Fruit fly (Drosophila melanogaster) whole organism, embryonic: ENCODE results near the gene CG43797.

Experiments
- Asciz ChIP-seq: fragments of 200-800 bp; sonication (Bioruptor generic); optimal IDR thresholded peaks from 2 replicates; lab custom pipeline; 2017; ENCODE audit warnings: missing biosample characterization, mild to moderate bottlenecking, missing genetic modification characterization, missing genetic modification reagents
- C15 ChIP-seq: fragments of 200-800 bp; sonication (Bioruptor generic); IDR thresholded peaks from 3 replicates; pipeline ENCODE4 v1.3.6; 2022; ENCODE audit warnings: missing biosample characterization, missing genetic modification characterization
- CG11085 ChIP-seq: fragments of 200-800 bp; sonication (Bioruptor generic); IDR thresholded peaks from 2 replicates; pipeline ENCODE4 v1.3.6; 2022; ENCODE audit warnings: missing biosample characterization, missing genetic modification characterization
- CG11398 ChIP-seq: fragments of 200-800 bp; sonication (Bioruptor generic); optimal IDR thresholded peaks from 2 replicates; lab custom pipeline; 2016; ENCODE audit warnings: missing biosample characterization, missing genetic modification characterization
- CG12299 ChIP-seq: fragments of 200-800 bp; sonication (Bioruptor generic); optimal IDR thresholded peaks from 2 replicates; lab custom pipeline; 2018; ENCODE audit warnings: missing biosample characterization, mild to moderate bottlenecking, missing genetic modification characterization
- CG1233 ChIP-seq: fragments of 200-800 bp; sonication (Bioruptor generic); optimal IDR thresholded peaks from 4 replicates; lab custom pipeline; 2018; ENCODE audit warnings: missing biosample characterization, mild to moderate bottlenecking, missing genetic modification characterization
- CG12659 ChIP-seq: fragments of 200-800 bp; sonication (Bioruptor generic); optimal IDR thresholded peaks from 3 replicates; lab custom pipeline; 2017; ENCODE audit warnings: mild to moderate bottlenecking, missing biosample characterization, missing genetic modification reagents, missing genetic modification characterization
- CG13123 ChIP-seq: fragments of 200-800 bp; sonication (Bioruptor generic); optimal IDR thresholded peaks from 2 replicates; lab custom pipeline; 2016; ENCODE audit warnings: missing biosample characterization, missing genetic modification characterization
- CG14965 ChIP-seq: fragments of 200-800 bp; sonication (Bioruptor generic); optimal IDR thresholded peaks from 2 replicates; lab custom pipeline; 2016; ENCODE audit warnings: missing biosample characterization, missing genetic modification characterization, borderline replicate concordance
- CG15269 ChIP-seq: fragments of 200-800 bp; sonication (Bioruptor generic); optimal IDR thresholded peaks from 2 replicates; lab custom pipeline; 2018; ENCODE audit warnings: missing biosample characterization, mild to moderate bottlenecking, missing genetic modification characterization, moderate library complexity
- CG1602 ChIP-seq: fragments of 200-800 bp; sonication (Bioruptor generic); optimal IDR thresholded peaks from 3 replicates; lab custom pipeline; 2016; ENCODE audit warnings: missing biosample characterization, missing genetic modification characterization
- CG16815 ChIP-seq: fragments of 200-800 bp; sonication (Bioruptor generic); optimal IDR thresholded peaks from 3 replicates; lab custom pipeline; 2017; ENCODE audit warnings: missing biosample characterization, mild to moderate bottlenecking, missing genetic modification characterization
- CG17361 ChIP-seq: fragments of 200-800 bp; sonication (Bioruptor generic); IDR thresholded peaks from 3 replicates; pipeline ENCODE4 v1.3.6; 2022; ENCODE audit warnings: missing biosample characterization, missing genetic modification characterization
- CG1792 ChIP-seq: fragments of 200-800 bp; sonication (Bioruptor generic); optimal IDR thresholded peaks from 2 replicates; lab custom pipeline; 2016; ENCODE audit warnings: missing biosample characterization, missing genetic modification characterization
- CG18764 ChIP-seq: fragments of 200-800 bp; sonication (Bioruptor generic); optimal IDR thresholded peaks from 3 replicates; lab custom pipeline; 2016; ENCODE audit warnings: missing biosample characterization, missing genetic modification characterization
- CG30020 ChIP-seq: fragments of 200-800 bp; optimal IDR thresholded peaks from 2 replicates; lab custom pipeline; 2019; ENCODE audit warnings: missing biosample characterization, mild to moderate bottlenecking, missing genetic modification characterization, moderate library complexity
- CG3163 ChIP-seq: fragments of 200-800 bp; sonication (Bioruptor generic); optimal IDR thresholded peaks from 3 replicates; lab custom pipeline; 2016; ENCODE audit warnings: missing biosample characterization, missing genetic modification characterization
- CG4282 ChIP-seq: fragments of 200-800 bp; sonication (Bioruptor generic); optimal IDR thresholded peaks from 2 replicates; lab custom pipeline; 2016; ENCODE audit warnings: missing biosample characterization, missing genetic modification characterization
- CG43689 ChIP-seq: fragments of 200-800 bp; sonication (Bioruptor generic); IDR thresholded peaks from 2 replicates; pipeline ENCODE4 v1.3.6; 2022; ENCODE audit warnings: missing biosample characterization, missing genetic modification characterization
- CG4424 ChIP-seq: fragments of 200-800 bp; sonication (Bioruptor generic); optimal IDR thresholded peaks from 3 replicates; lab custom pipeline; 2016; ENCODE audit warnings: missing biosample characterization, missing genetic modification characterization
- CG7357 ChIP-seq: fragments of 200-800 bp; sonication (Bioruptor generic); IDR thresholded peaks from 3 replicates; pipeline ENCODE4 v1.3.6; 2022; ENCODE audit warnings: missing biosample characterization, missing genetic modification characterization
- CG8924 ChIP-seq: fragments of 200-800 bp; optimal IDR thresholded peaks from 3 replicates; lab custom pipeline; 2019; ENCODE audit warnings: missing biosample characterization, mild to moderate bottlenecking, missing genetic modification characterization, moderate library complexity
- CTCF ChIP-seq: fragments of 200-800 bp; sonication (Bioruptor generic); optimal IDR thresholded peaks from 2 replicates; lab custom pipeline; 2017; ENCODE audit warnings: missing biosample characterization, mild to moderate bottlenecking, missing genetic modification characterization, moderate library complexity
- Deaf1 ChIP-seq: fragments of 200-800 bp; optimal IDR thresholded peaks from 3 replicates; lab custom pipeline; 2019; ENCODE audit warnings: missing biosample characterization, mild to moderate bottlenecking, missing genetic modification characterization, moderate library complexity
- E2f1 ChIP-seq: fragments of 200-800 bp; sonication (Bioruptor generic); IDR thresholded peaks from 2 replicates; pipeline ENCODE4 v1.3.6; 2022; ENCODE audit warnings: missing biosample characterization, missing genetic modification characterization
- H15 ChIP-seq: fragments of 200-800 bp; sonication (Bioruptor generic); IDR thresholded peaks from 3 replicates; pipeline ENCODE4 v1.3.6; 2022; ENCODE audit warnings: missing biosample characterization, missing genetic modification characterization
- HLH54F ChIP-seq: fragments of 200-800 bp; sonication (Bioruptor generic); optimal IDR thresholded peaks from 3 replicates; lab custom pipeline; 2016; ENCODE audit warnings: missing biosample characterization, missing genetic modification characterization
- HmgZ ChIP-seq: fragments of 200-800 bp; sonication (Bioruptor generic); optimal IDR thresholded peaks from 2 replicates; lab custom pipeline; 2018; ENCODE audit warnings: missing biosample characterization, mild to moderate bottlenecking, missing genetic modification characterization
- Hr78 ChIP-seq, 2 experiments: fragments of 200-800 bp in 1 of 2; fragments of >200 bp in 1 of 2; sonication (Bioruptor generic) in 1 of 2; optimal IDR thresholded peaks; 2 replicates each; lab custom pipeline; 2017 to 2019; ENCODE audit warnings: missing biosample characterization in 2 of 2, missing genetic modification characterization in 2 of 2, mild to moderate bottlenecking in 1 of 2, moderate library complexity in 1 of 2
- Nf-YB ChIP-seq: fragments of 200-800 bp; sonication (Bioruptor generic); optimal IDR thresholded peaks from 3 replicates; lab custom pipeline; 2019; ENCODE audit warnings: missing biosample characterization, mild to moderate bottlenecking, missing genetic modification characterization, moderate library complexity
- TFAM ChIP-seq: fragments of 200-800 bp; sonication (Bioruptor generic); optimal IDR thresholded peaks from 2 replicates; lab custom pipeline; 2017; ENCODE audit warnings: missing biosample characterization, missing genetic modification characterization, inconsistent platforms
- Trl ChIP-seq, 3 experiments: fragments of >200 bp in 2 of 3; fragments of 200-800 bp in 1 of 3; sonication (Bioruptor generic) in 1 of 3; optimal IDR thresholded peaks; 2 replicates in 1 of 3; 3 replicates in 2 of 3; lab custom pipeline; 2016 to 2017; ENCODE audit warnings: missing biosample characterization in 1 of 3, missing genetic modification characterization in 1 of 3
- dm ChIP-seq: fragments of 200-800 bp; sonication (Bioruptor generic); optimal IDR thresholded peaks from 3 replicates; lab custom pipeline; 2016; ENCODE audit warnings: missing biosample characterization, missing genetic modification characterization
- grn ChIP-seq: fragments of 200-800 bp; sonication (Bioruptor generic); optimal IDR thresholded peaks from 3 replicates; lab custom pipeline; 2017; ENCODE audit warnings: missing biosample characterization, missing genetic modification characterization
- hbn ChIP-seq: fragments of 200-800 bp; sonication (Bioruptor generic); IDR thresholded peaks from 2 replicates; pipeline ENCODE4 v1.3.6; 2022; ENCODE audit warnings: missing biosample characterization, missing genetic modification characterization; ENCODE audit not compliant: partially characterized antibody
- mirr ChIP-seq: fragments of 200-800 bp; sonication (Bioruptor generic); optimal IDR thresholded peaks from 3 replicates; lab custom pipeline; 2018; ENCODE audit warnings: missing biosample characterization, mild to moderate bottlenecking, missing genetic modification characterization
- sd ChIP-seq: fragments of 200-800 bp; sonication (Bioruptor generic); optimal IDR thresholded peaks from 3 replicates; lab custom pipeline; 2018; ENCODE audit warnings: missing biosample characterization, mild to moderate bottlenecking, missing genetic modification characterization, moderate library complexity
- sqz ChIP-seq: fragments of 200-800 bp; sonication (Bioruptor generic); optimal IDR thresholded peaks from 3 replicates; lab custom pipeline; 2018; ENCODE audit warnings: missing biosample characterization, mild to moderate bottlenecking, missing genetic modification characterization
- stc ChIP-seq: fragments of 200-800 bp; sonication (Bioruptor generic); IDR thresholded peaks from 2 replicates; pipeline ENCODE4 v1.3.6; 2022; ENCODE audit warnings: missing biosample characterization, missing genetic modification characterization
- z ChIP-seq: fragments of 200-800 bp; sonication (Bioruptor generic); IDR thresholded peaks from 3 replicates; pipeline ENCODE4 v1.3.6; 2022; ENCODE audit warnings: missing biosample characterization, missing genetic modification characterization
- zfh2 ChIP-seq: fragments of 200-800 bp; sonication (Bioruptor generic); optimal IDR thresholded peaks from 2 replicates; lab custom pipeline; 2016; ENCODE audit warnings: missing biosample characterization, missing genetic modification characterization

The CG43797 gene

DNA sequence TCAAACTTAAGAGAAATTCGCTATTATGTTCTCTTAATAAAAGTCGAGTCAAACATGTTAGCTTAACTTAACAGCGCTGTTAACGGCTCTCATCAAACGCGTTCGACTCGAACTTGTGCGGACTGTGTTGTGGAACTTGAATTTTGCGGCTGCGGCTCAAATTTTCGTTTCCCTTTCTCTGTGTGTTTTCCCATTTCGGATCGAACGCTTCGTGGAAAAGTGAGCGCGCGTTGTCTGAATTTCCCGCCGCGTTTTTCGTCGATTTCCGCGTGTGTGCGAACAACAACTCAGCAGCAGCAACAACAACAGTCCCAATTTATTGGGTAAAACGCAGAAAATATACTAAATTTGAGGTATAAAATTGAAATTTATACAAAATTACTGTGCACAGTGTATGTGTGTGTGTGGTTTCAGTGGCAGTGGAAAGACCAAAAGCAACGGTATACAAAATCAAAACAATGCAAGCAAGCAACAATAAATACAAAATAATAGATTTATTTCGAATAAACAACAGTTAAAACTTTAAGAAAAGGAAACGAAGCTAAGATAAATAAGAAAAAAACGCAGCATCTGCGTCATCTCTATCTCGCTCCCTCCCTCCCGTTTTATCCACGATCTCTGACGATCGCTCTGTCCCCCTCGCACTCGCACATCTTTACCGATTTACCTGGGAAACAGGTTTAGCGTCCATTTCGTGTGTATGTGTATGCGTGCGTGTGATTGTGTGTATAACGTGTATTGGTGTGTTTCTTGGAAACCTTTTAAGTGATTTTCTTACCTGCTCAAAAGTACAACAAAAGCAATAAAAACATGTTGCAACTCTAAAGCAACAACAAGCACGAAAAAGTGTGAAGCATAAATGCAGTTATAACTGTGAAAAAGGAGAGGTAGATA is 31.6 kb downstream of the CG43797 start, which contains the start of gene ed (continued):
- TF ChIP-seq CG1602 (GFP tag; lab: Kevin White, UChicago) = no peak
- no peak for TF ChIP-seq CG4282 (GFP tag; lab: Kevin White, UChicago)
- TF ChIP-seq dm (GFP tag; lab: Kevin White, UChicago) = no peak
- peak; percentile 89 for TF ChIP-seq sqz
- peak; percentile 74 for TF ChIP-seq CG3163 (GFP tag; lab: Kevin White, UChicago)
- TF ChIP-seq z (GFP tag; lab: Robert Waterston, UW) = no peak
- no peak for TF ChIP-seq CG15269 (tag; lab: Kevin White, UChicago)
- TF ChIP-seq E2f1 (GFP tag; lab: Robert Waterston, UW) = no peak
- TF ChIP-seq CG4424 = no peak
- TF ChIP-seq CG17361 (GFP tag; lab: Robert Waterston, UW) = no peak
- TF ChIP-seq sd (tag; lab: Kevin White, UChicago) = no peak
- TF ChIP-seq CTCF = no peak
- TF ChIP-seq zfh2 (GFP tag; lab: Kevin White, UChicago) = no peak
- no peak for TF ChIP-seq CG43689 (GFP tag; lab: Robert Waterston, UW)
- peak; percentile 49 for TF ChIP-seq CG8924 (tag; lab: Kevin White, UChicago)
- peak in 1 of 2 experiments; percentile 42 for TF ChIP-seq Trl (optimal IDR thresholded peaks at IDR 0.05; lab: Kevin White, UChicago)
- TF ChIP-seq Trl (GFP tag; optimal IDR thresholded peaks at IDR 0.05; lab: Kevin White, UChicago) = no peak
- TF ChIP-seq grn (GFP tag; lab: Kevin White, UChicago) = peak; percentile 76
- no peak for TF ChIP-seq H15 (GFP tag; lab: Robert Waterston, UW)
- no peak for TF ChIP-seq CG7357
- TF ChIP-seq CG12299 (tag; lab: Kevin White, UChicago) = no peak
- no peak for TF ChIP-seq Hr78 (GFP tag; optimal IDR thresholded peaks at IDR 0.05; lab: Kevin White, UChicago)
- no peak for TF ChIP-seq hbn (GFP tag; lab: Robert Waterston, UW)
- no peak for TF ChIP-seq C15
- no peak for TF ChIP-seq CG14965 (GFP tag; lab: Kevin White, UChicago)
- no peak for TF ChIP-seq CG13123 (GFP tag; lab: Kevin White, UChicago)
- TF ChIP-seq stc = no peak
- TF ChIP-seq CG1792 = no peak
- TF ChIP-seq CG11085 (GFP tag; lab: Robert Waterston, UW) = no peak
- no peak for TF ChIP-seq CG30020 (tag; lab: Kevin White, UChicago)
- no peak for TF ChIP-seq CG18764
- no peak for TF ChIP-seq CG11398
- TF ChIP-seq Nf-YB (GFP tag; lab: Kevin White, UChicago) = no peak
- no peak for TF ChIP-seq HmgZ
- TF ChIP-seq Deaf1 (tag; lab: Kevin White, UChicago) = peak; percentile 42
- no peak for TF ChIP-seq TFAM (GFP tag; lab: Kevin White, UChicago)
- TF ChIP-seq HLH54F (GFP tag; lab: Kevin White, UChicago) = no peak
- no peak for TF ChIP-seq CG16815 (GFP tag; lab: Kevin White, UChicago)
- TF ChIP-seq mirr (GFP tag; lab: Kevin White, UChicago) = no peak
- no peak for TF ChIP-seq CG12659 (GFP tag; lab: Kevin White, UChicago)
- no peak for TF ChIP-seq CG1233 (GFP tag; lab: Kevin White, UChicago)
- no peak for TF ChIP-seq Asciz (GFP tag; lab: Kevin White, UChicago)
